Worm (Caenorhabditis elegans) whole organism, young adult: ENCODE data around the gene E04D5.5.

Experiments
- F23B12.7 ChIP-seq: sonication (generic microtip); optimal IDR thresholded peaks from 2 replicates; lab custom pipeline; 2017; ENCODE audit warnings: missing genetic modification characterization, mild to moderate bottlenecking, missing compliant biosample characterization, antibody characterized with exemption, moderate library complexity; ENCODE audit not compliant: insufficient read depth
- F57C9.4 ChIP-seq: sonication (generic microtip); optimal IDR thresholded peaks from 2 replicates; lab custom pipeline; 2017; ENCODE audit warnings: mild to moderate bottlenecking, missing genetic modification characterization, missing compliant biosample characterization
- K11D2.4 ChIP-seq: fragments of 200-800 bp; sonication (Bioruptor generic); IDR thresholded peaks from 2 replicates; pipeline ENCODE4 v1.3.6; 2022; ENCODE audit warnings: missing genetic modification reagents, missing genetic modification characterization, missing compliant biosample characterization
- akir-1 ChIP-seq: fragments of 200-800 bp; sonication (Bioruptor generic); optimal IDR thresholded peaks from 2 replicates; lab custom pipeline; 2018; ENCODE audit warnings: mild to moderate bottlenecking, missing genetic modification characterization, moderate library complexity, missing compliant biosample characterization
- athp-1 ChIP-seq: sonication (generic microtip); optimal IDR thresholded peaks from 2 replicates; lab custom pipeline; 2017; ENCODE audit warnings: mild to moderate bottlenecking, missing genetic modification characterization, missing compliant biosample characterization
- cebp-2 ChIP-seq: fragments of 200-800 bp; sonication (Bioruptor generic); IDR thresholded peaks from 2 replicates; pipeline ENCODE4 v1.3.6; 2022; ENCODE audit warnings: missing genetic modification characterization, missing compliant biosample characterization
- die-1 ChIP-seq: sonication (generic microtip); optimal IDR thresholded peaks from 2 replicates; lab custom pipeline; 2016; ENCODE audit warnings: missing genotype, mild to moderate bottlenecking, missing genetic modification characterization, missing compliant biosample characterization
- mxl-1 ChIP-seq: sonication (generic microtip); optimal IDR thresholded peaks from 2 replicates; lab custom pipeline; 2016; ENCODE audit warnings: missing genetic modification characterization, missing compliant biosample characterization
- snpc-1.3 ChIP-seq: sonication (generic microtip); optimal IDR thresholded peaks from 2 replicates; lab custom pipeline; 2017; ENCODE audit warnings: missing genetic modification characterization, mild to moderate bottlenecking, missing compliant biosample characterization, antibody characterized with exemption, moderate library complexity, missing genotype, missing genetic modification reagents; ENCODE audit not compliant: insufficient read depth
- unc-130 ChIP-seq: sonication (generic microtip); optimal IDR thresholded peaks from 2 replicates; lab custom pipeline; 2016; ENCODE audit warnings: missing genetic modification reagents, missing genetic modification characterization, missing compliant biosample characterization
- unc-62 ChIP-seq: fragments of 150-350 bp; optimal IDR thresholded peaks from 2 replicates; lab custom pipeline; 2014; ENCODE audit warnings: missing biosample characterization, missing genetic modification reagents, missing genetic modification characterization
- zim-3 ChIP-seq: sonication (generic microtip); optimal IDR thresholded peaks from 2 replicates; lab custom pipeline; 2017; ENCODE audit warnings: mild to moderate bottlenecking, missing genetic modification characterization, moderate library complexity, missing compliant biosample characterization

DNA sequence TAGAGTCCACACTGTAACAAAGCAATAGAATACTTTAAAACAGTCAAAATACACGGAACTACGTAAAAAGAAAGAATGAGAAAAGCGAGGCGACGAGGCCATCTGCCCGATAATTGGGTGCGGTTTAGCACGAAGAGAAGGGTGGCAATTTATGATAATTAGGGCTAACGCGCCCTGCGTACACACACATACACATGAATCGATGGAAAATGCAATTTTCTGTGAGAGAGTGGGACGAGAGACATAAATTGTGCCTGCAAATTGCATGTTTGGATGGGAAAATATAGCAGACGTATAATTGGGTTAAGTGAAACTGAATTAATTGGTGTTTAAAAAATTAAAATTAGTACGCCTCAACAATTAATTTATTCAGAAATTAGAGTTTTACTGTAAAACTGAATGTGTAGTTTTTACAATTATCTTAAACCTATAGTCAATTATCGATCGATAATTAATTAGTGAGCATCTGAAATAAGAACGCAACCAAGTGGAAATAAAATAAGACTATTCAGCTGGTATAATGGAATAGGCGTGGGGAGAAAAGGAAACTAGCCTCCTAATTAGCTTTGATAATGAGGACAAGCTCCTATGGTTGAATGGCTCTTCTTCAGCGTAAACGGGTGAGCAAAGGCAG lies 37.4 kb upstream of the E04D5.5 start:
- TF ChIP-seq K11D2.4 (GFP tag; lab: Robert Waterston, UW) (no peak), F57C9.4 (no peak), cebp-2 (no peak), athp-1 (tag; lab: Kevin White, UChicago) (no peak), mxl-1 (no peak), zim-3 (no peak), die-1 (tag; lab: Kevin White, UChicago) (no peak), snpc-1.3 (tag; lab: Kevin White, UChicago) (no peak), unc-62 (GFP tag; lab: Kevin White, UChicago) (no peak), F23B12.7 (no peak), unc-130 (GFP tag; lab: Kevin White, UChicago) (no peak), akir-1 (GFP tag; lab: Kevin White, UChicago) (no peak)
